Worm (Caenorhabditis elegans): ENCODE results near the gene C09F12.2.

DNA sequence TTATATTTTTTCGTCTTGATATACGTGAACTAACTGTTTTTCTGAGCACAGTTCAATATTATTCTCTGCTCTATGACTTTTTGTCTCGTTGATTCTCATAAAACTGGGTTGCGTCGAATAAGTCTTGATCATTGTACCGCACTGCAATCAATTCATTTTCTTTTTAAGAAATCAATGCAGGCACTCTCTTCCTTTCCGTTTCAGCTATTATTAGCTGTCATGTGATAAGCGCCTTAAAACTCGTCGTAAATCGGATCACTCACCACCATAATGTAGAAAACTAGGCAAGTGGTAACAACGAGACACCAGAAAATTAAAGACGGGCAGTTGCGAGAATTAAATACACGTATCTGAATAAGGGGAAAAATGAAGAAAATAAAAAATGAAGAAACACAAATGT lies 46.3 kb upstream of the C09F12.2 start:
- TF ChIP-seq tbx-11 (GFP tag; IDR thresholded peaks at IDR 0.05) (no peak), ama-1 (optimal IDR thresholded peaks at IDR 0.05) (no peak), B0310.2 (tag; optimal IDR thresholded peaks at IDR 0.05) (no peak), aly-1 (tag; optimal IDR thresholded peaks at IDR 0.05) (no peak), ceh-36 (tag; optimal IDR thresholded peaks at IDR 0.05) (no peak)

Measured in whole organism, early embryonic.